Worm (Caenorhabditis elegans) whole organism, early embryonic: ENCODE measurements around the gene trxr-2.

Experiments used
- B0310.2 ChIP-seq: sonication (generic microtip); optimal IDR thresholded peaks from 2 replicates; lab custom pipeline; 2016; ENCODE audit warnings: mild to moderate bottlenecking, missing genetic modification characterization, missing compliant biosample characterization
- F13C5.2 ChIP-seq: sonication (generic microtip); optimal IDR thresholded peaks from 2 replicates; lab custom pipeline; 2017; ENCODE audit warnings: mild to moderate bottlenecking, missing genetic modification characterization, inconsistent platforms, missing compliant biosample characterization
- aly-1 ChIP-seq: sonication (generic microtip); optimal IDR thresholded peaks from 2 replicates; lab custom pipeline; 2016; ENCODE audit warnings: missing genetic modification characterization, missing compliant biosample characterization
- ama-1 ChIP-seq: fragments of 150-350 bp; optimal IDR thresholded peaks from 2 replicates; lab custom pipeline; 2014
- ceh-13 ChIP-seq: fragments of 200-800 bp; sonication (Bioruptor generic); optimal IDR thresholded peaks from 2 replicates; lab custom pipeline; 2018; ENCODE audit warnings: mild to moderate bottlenecking, missing genetic modification characterization, missing compliant biosample characterization
- ceh-36 ChIP-seq: sonication (generic microtip); optimal IDR thresholded peaks from 2 replicates; lab custom pipeline; 2016; ENCODE audit warnings: missing genetic modification characterization, inconsistent platforms, missing compliant biosample characterization
- ets-7 ChIP-seq: sonication (generic microtip); optimal IDR thresholded peaks from 2 replicates; lab custom pipeline; 2016; ENCODE audit warnings: missing genotype, missing genetic modification characterization, missing compliant biosample characterization
- flt-1 ChIP-seq: fragments of 200-800 bp; sonication (Bioruptor generic); IDR thresholded peaks from 2 replicates; pipeline ENCODE4 v1.3.6; 2022; ENCODE audit warnings: missing genetic modification characterization, missing compliant biosample characterization
- hmbx-1 ChIP-seq: sonication (generic microtip); optimal IDR thresholded peaks from 2 replicates; lab custom pipeline; 2016; ENCODE audit warnings: mild to moderate bottlenecking, missing genetic modification characterization, missing compliant biosample characterization
- hmg-4 ChIP-seq: fragments of 200-800 bp; sonication (Bioruptor generic); optimal IDR thresholded peaks from 2 replicates; lab custom pipeline; 2018; ENCODE audit warnings: mild to moderate bottlenecking, missing genetic modification characterization, missing compliant biosample characterization
- hnd-1 ChIP-seq: sonication (generic microtip); optimal IDR thresholded peaks from 2 replicates; lab custom pipeline; 2016; ENCODE audit warnings: missing genetic modification characterization, missing compliant biosample characterization
- pes-1 ChIP-seq: fragments of 200-800 bp; sonication (Bioruptor generic); IDR thresholded peaks from 2 replicates; pipeline ENCODE4 v1.3.6; 2022; ENCODE audit warnings: missing genetic modification reagents, missing genetic modification characterization, missing compliant biosample characterization
- scrt-1 ChIP-seq: fragments of 200-800 bp; sonication (Bioruptor generic); IDR thresholded peaks from 2 replicates; pipeline ENCODE4 v1.3.6; 2022; ENCODE audit warnings: missing genetic modification characterization, missing compliant biosample characterization
- sea-1 ChIP-seq: fragments of 200-800 bp; sonication (Bioruptor generic); conservative IDR thresholded peaks from 2 replicates; pipeline ENCODE4 v1.3.6; 2022; ENCODE audit warnings: missing genetic modification characterization, missing compliant biosample characterization
- tbx-11 ChIP-seq: fragments of 200-800 bp; sonication (Bioruptor generic); IDR thresholded peaks from 2 replicates; pipeline ENCODE4 v1.3.6; 2022; ENCODE audit warnings: missing genetic modification characterization, missing compliant biosample characterization
- tbx-37 ChIP-seq: fragments of 200-800 bp; sonication (Bioruptor generic); conservative IDR thresholded peaks from 2 replicates; pipeline ENCODE4 v1.3.6; 2022; ENCODE audit warnings: missing genetic modification reagents, missing genetic modification characterization, missing compliant biosample characterization
- tra-4 ChIP-seq: sonication (generic microtip); optimal IDR thresholded peaks from 2 replicates; lab custom pipeline; 2017; ENCODE audit warnings: missing genetic modification characterization, missing compliant biosample characterization

The trxr-2 gene

DNA sequence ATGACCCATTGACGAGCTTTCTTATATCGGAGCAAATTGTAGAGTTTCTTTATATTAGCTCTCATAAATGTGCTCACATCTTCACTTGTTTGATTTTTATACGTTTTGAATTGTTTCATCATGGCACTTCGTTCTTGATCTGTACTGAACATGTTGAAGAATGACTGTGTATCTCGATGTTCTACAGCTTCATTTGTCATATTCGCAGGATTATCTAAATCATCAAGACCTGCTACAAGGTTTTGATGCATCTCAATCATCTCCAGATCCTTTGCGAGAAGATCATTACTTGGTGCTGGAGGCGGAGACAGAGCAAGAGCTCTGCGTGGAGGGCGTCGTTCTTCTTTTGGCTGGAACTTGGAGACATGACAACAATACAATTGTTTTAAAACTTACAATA, 10.3 kb upstream of the trxr-2 start:
- TF ChIP-seq B0310.2 (tag; lab: Kevin White, UChicago) (no peak), ceh-13 (GFP tag; lab: Kevin White, UChicago) (no peak), tbx-37 (GFP tag; lab: Robert Waterston, UW) (no peak), ceh-36 (tag; lab: Kevin White, UChicago) (no peak), ama-1 (lab: Kevin White, UChicago) (no peak), hmbx-1 (tag; lab: Kevin White, UChicago) (no peak), flt-1 (GFP tag; lab: Robert Waterston, UW) (no peak), pes-1 (GFP tag; lab: Robert Waterston, UW) (no peak), F13C5.2 (tag; lab: Kevin White, UChicago) (no peak), tbx-11 (GFP tag; lab: Robert Waterston, UW) (no peak), hmg-4 (GFP tag; lab: Kevin White, UChicago) (no peak), sea-1 (GFP tag; lab: Robert Waterston, UW) (no peak)

DNA sequence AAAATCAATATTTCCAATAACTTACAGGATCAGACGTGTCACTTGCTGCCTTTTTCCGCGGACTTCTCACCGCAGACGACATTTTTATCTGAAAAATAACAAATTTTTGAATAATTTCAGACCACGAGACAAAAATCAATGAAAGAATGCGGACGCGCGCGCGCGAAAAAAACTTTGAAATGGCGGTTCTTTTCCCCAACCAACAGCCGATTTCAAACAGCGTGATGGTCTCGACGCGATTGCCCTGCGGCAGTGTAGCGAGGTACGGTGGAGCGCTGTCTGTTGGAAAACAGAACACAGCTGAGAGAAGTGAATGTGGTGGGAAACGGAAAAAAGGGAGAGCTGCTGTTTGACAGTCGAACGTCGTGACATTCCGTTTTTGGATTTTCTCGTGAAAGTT, 9.5 kb upstream of the trxr-2 start, which contains the start of gene lin-9:
Gene lin-9, minus strand, starts transcription at position 88 of the 400 bp plus-strand sequence.
- TF ChIP-seq ama-1 (lab: Kevin White, UChicago) (no peak), B0310.2 (tag; lab: Kevin White, UChicago) (no peak), ets-7 (tag; lab: Kevin White, UChicago) (no peak), ceh-36 (tag; lab: Kevin White, UChicago) (no peak), flt-1 (GFP tag; lab: Robert Waterston, UW) (no peak; the same call in 1 of the 2 replicates), hnd-1 (tag; lab: Kevin White, UChicago) (no peak), tra-4 (tag; lab: Kevin White, UChicago) (no peak), tbx-11 (GFP tag; lab: Robert Waterston, UW) (no peak), pes-1 (GFP tag; lab: Robert Waterston, UW) (peak; percentile 36; the same call in 1 of the 2 replicates), hmbx-1 (tag; lab: Kevin White, UChicago) (no peak), hmg-4 (GFP tag; lab: Kevin White, UChicago) (peak; percentile 70), scrt-1 (GFP tag; lab: Robert Waterston, UW) (no peak), aly-1 (tag; lab: Kevin White, UChicago) (no peak), tbx-37 (GFP tag; lab: Robert Waterston, UW) (no peak), F13C5.2 (tag; lab: Kevin White, UChicago) (peak; percentile 77), ceh-13 (GFP tag; lab: Kevin White, UChicago) (no peak), sea-1 (GFP tag; lab: Robert Waterston, UW) (no peak)

DNA sequence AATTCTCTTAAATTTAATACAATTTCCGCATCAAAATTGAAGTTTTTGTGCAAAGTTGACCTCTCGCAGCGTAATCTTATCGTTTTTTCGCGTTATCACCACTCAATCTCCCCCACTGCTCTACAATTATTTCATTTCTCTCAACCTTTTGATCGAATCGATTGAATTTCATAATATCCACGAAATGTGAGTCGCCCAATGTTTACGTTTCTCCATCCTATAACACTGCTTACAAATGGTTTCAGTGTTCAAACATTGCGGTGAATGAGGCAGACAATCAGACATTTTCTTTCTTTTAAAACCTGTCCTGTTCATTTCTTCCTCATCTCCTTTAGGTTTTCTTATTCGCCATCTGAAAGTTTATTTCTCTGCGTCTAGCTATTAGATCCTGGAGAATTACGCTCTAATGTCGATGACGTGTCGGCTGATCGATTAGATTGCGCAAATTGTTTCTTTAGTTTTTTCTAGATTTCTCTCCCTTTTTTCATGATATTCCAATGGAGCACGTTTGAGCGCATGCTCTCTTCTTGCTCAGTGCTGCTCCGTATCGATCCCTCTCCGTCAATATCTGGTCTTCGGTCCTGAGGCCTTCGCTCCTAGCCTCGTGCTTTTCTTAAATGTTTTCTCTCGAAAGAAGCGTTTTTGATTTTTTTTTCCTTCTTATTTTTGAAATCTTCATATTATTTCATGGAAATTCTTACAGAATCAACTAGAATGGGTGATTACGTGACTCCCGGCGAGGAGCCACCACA, 8.5 kb upstream of the trxr-2 start, which contains the start of gene unc-32:
Gene unc-32, plus strand, starts transcription at position 702 of the 752 bp plus-strand sequence.
- TF ChIP-seq tbx-37 (GFP tag; lab: Robert Waterston, UW) = no peak
- TF ChIP-seq pes-1 (GFP tag; lab: Robert Waterston, UW) = no peak
- TF ChIP-seq ama-1 (lab: Kevin White, UChicago) = no peak
- no peak for TF ChIP-seq flt-1 (GFP tag; lab: Robert Waterston, UW)
- no peak for TF ChIP-seq aly-1 (tag; lab: Kevin White, UChicago)
- no peak for TF ChIP-seq B0310.2 (tag; lab: Kevin White, UChicago)
- no peak for TF ChIP-seq tbx-11 (GFP tag; lab: Robert Waterston, UW)
- no peak for TF ChIP-seq sea-1 (GFP tag; lab: Robert Waterston, UW)
- TF ChIP-seq ets-7 (tag; lab: Kevin White, UChicago) = no peak
- no peak for TF ChIP-seq tra-4 (tag; lab: Kevin White, UChicago)
- no peak for TF ChIP-seq hmbx-1 (tag; lab: Kevin White, UChicago)
- no peak for TF ChIP-seq ceh-13 (GFP tag; lab: Kevin White, UChicago)
- no peak for TF ChIP-seq hnd-1 (tag; lab: Kevin White, UChicago)
- no peak for TF ChIP-seq hmg-4 (GFP tag; lab: Kevin White, UChicago)
- TF ChIP-seq scrt-1 (GFP tag; lab: Robert Waterston, UW) = no peak
- TF ChIP-seq ceh-36 (tag; lab: Kevin White, UChicago) = no peak

DNA sequence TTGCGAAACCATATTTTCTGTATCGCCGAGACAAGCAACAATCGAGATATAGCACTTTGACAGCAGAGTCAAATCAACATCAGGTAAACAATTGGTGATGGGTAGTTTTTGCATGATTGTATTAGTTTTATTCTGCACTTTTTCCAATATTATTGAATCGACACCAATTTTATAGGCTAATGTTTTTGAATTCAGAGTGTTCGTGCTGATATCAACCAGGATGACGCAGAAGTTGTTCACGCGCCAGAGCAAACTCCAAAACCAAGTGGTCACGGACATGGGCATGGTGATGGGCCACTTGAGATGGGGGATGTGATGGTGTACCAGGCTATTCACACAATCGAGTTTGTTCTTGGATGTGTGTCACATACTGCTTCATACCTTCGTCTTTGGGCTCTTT, 3.4 kb upstream of the trxr-2 start:
- no peak for TF ChIP-seq scrt-1 (GFP tag; lab: Robert Waterston, UW)
- no peak for TF ChIP-seq ama-1 (lab: Kevin White, UChicago)
- TF ChIP-seq flt-1 (GFP tag; lab: Robert Waterston, UW) = no peak
- TF ChIP-seq ceh-36 (tag; lab: Kevin White, UChicago) = no peak
- TF ChIP-seq F13C5.2 (tag; lab: Kevin White, UChicago) = no peak
- no peak for TF ChIP-seq ets-7 (tag; lab: Kevin White, UChicago)
- TF ChIP-seq sea-1 (GFP tag; lab: Robert Waterston, UW) = no peak
- no peak for TF ChIP-seq tbx-11 (GFP tag; lab: Robert Waterston, UW)
- no peak for TF ChIP-seq ceh-13 (GFP tag; lab: Kevin White, UChicago)
- no peak for TF ChIP-seq hnd-1 (tag; lab: Kevin White, UChicago)

DNA sequence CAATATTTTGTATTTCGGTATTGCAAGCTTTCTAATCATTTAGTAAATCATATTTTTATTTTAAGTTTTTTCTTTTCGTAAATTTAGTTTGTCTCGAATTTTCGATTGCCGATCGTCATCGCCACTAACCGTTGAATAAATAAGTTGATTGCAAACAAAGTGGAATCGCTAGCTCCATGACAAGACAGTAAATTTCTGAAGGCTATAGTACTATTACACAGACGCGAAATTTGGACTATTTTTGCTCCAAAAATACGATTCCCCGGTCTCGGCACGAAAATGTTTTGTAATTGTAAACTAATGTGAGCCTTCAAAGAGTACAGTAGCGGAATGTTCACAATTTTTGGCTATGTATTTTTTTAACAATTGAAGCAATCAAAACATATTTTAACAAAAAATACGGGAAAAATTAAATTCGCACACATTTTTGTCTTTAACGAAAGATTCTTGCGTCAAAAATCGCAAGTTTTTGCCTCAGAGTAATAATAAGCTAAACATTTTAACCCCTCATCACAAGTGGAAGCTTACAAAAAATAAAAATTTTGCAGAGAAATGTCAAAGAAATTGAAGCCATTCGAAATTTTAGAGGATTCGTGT, 1.9 kb upstream of the trxr-2 start, which contains the start of gene tpk-1:
Gene tpk-1, plus strand, starts transcription at position 547 of the 597 bp plus-strand sequence.
- no peak for TF ChIP-seq sea-1 (GFP tag; lab: Robert Waterston, UW)

DNA sequence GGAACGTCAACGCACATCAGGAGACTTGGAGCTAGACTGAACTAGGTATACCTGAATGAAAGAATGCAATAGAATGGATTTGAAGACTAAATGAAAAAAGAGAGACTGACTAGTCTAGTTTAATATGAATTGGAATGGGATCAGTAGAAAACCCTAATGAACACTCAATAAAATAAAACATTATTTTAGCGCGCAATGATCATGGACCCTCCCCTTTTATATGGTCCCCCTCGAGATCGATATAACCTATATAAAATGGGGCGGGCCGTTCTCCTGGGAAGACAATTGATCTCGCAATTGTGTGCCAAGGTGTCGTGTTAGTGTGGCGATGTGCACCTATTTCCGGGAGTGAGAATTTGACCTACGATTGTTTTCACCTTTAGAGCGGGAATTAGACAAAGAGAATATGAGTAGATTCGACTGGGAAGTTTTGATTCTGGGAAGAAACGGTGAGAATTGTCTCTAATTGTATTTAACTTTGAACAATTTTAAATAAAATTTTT, 4.4 kb downstream of the trxr-2 start, which contains the start of gene cdc-25.3:
Gene cdc-25.3, minus strand, starts transcription at position 51 of the 503 bp plus-strand sequence.
- no peak for TF ChIP-seq hnd-1 (tag; lab: Kevin White, UChicago)
- no peak for TF ChIP-seq sea-1 (GFP tag; lab: Robert Waterston, UW)
- no peak for TF ChIP-seq pes-1 (GFP tag; lab: Robert Waterston, UW)
- no peak for TF ChIP-seq hmg-4 (GFP tag; lab: Kevin White, UChicago)
- TF ChIP-seq F13C5.2 (tag; lab: Kevin White, UChicago) = no peak
